Fruit fly (Drosophila melanogaster) whole organism, wandering third instar larva: Measurements from ENCODE around the gene Dnali1.

Experiments
- Abd-B ChIP-seq: fragments of >200 bp; optimal IDR thresholded peaks from 2 replicates; lab custom pipeline; 2017; ENCODE audit warnings: missing biosample characterization, missing genetic modification characterization
- CG32264 ChIP-seq: fragments of 200-800 bp; sonication (Bioruptor generic); optimal IDR thresholded peaks from 2 replicates; lab custom pipeline; 2016; ENCODE audit warnings: missing biosample characterization, missing genetic modification characterization
- CG9705 ChIP-seq: fragments of 200-800 bp; sonication (Bioruptor generic); optimal IDR thresholded peaks from 2 replicates; lab custom pipeline; 2018; ENCODE audit warnings: missing biosample characterization, mild to moderate bottlenecking, missing genetic modification characterization
- CrebA ChIP-seq: fragments of 200-800 bp; sonication (Bioruptor generic); optimal IDR thresholded peaks from 2 replicates; lab custom pipeline; 2016; ENCODE audit warnings: missing biosample characterization, mild to moderate bottlenecking, missing genetic modification characterization, borderline replicate concordance
- Dfd ChIP-seq: fragments of >200 bp; optimal IDR thresholded peaks from 2 replicates; lab custom pipeline; 2017; ENCODE audit warnings: missing biosample characterization, missing genetic modification characterization
- Dif ChIP-seq: fragments of 200-275, 200-300 bp; sonication (Bioruptor generic); optimal IDR thresholded peaks from 2 replicates; lab custom pipeline; 2018; ENCODE audit warnings: missing biosample characterization, missing genetic modification characterization; ENCODE audit not compliant: partially characterized antibody
- GATAd ChIP-seq: sonication (Bioruptor generic); optimal IDR thresholded peaks from 2 replicates; lab custom pipeline; 2016; ENCODE audit warnings: missing biosample characterization, missing genetic modification characterization
- HLH106 ChIP-seq: fragments of 200-800 bp; optimal IDR thresholded peaks from 3 replicates; lab custom pipeline; 2019; ENCODE audit warnings: missing biosample characterization, mild to moderate bottlenecking, missing genetic modification characterization, moderate library complexity
- Hnf4 ChIP-seq: fragments of 200-800 bp; sonication (Bioruptor generic); optimal IDR thresholded peaks from 2 replicates; lab custom pipeline; 2016; ENCODE audit warnings: missing biosample characterization, mild to moderate bottlenecking, missing genetic modification characterization
- Hr78 ChIP-seq: fragments of >200 bp; optimal IDR thresholded peaks from 2 replicates; lab custom pipeline; 2017; ENCODE audit warnings: missing biosample characterization, missing genetic modification characterization
- Hr83 ChIP-seq: fragments of 200-300 bp; sonication (Bioruptor generic); optimal IDR thresholded peaks from 2 replicates; lab custom pipeline; 2016; ENCODE audit warnings: missing biosample characterization, mild to moderate bottlenecking, missing genetic modification characterization, moderate library complexity; ENCODE audit not compliant: poor library complexity, severe bottlenecking
- Jra ChIP-seq: sonication (Bioruptor generic); optimal IDR thresholded peaks from 2 replicates; lab custom pipeline; 2016; ENCODE audit warnings: missing biosample characterization, missing genetic modification characterization
- Mio ChIP-seq: sonication (Bioruptor generic); optimal IDR thresholded peaks from 2 replicates; lab custom pipeline; 2016; ENCODE audit warnings: missing biosample characterization, missing genetic modification characterization
- Myc ChIP-seq: fragments of >200 bp; optimal IDR thresholded peaks from 2 replicates; lab custom pipeline; 2017
- N ChIP-seq: fragments of >200 bp; optimal IDR thresholded peaks from 2 replicates; lab custom pipeline; 2018; ENCODE audit warnings: missing biosample characterization, missing external identifiers, missing genetic modification characterization
- OdsH ChIP-seq: fragments of 200-800 bp; sonication (Bioruptor generic); optimal IDR thresholded peaks from 2 replicates; lab custom pipeline; 2016; ENCODE audit warnings: missing biosample characterization, mild to moderate bottlenecking, missing genetic modification characterization
- Rel ChIP-seq, 2 experiments: fragments of 200-800 bp; sonication (Bioruptor generic) in 1 of 2; optimal IDR thresholded peaks; 2 replicates in 1 of 2; 3 replicates in 1 of 2; lab custom pipeline; 2016 to 2019; ENCODE audit warnings: mild to moderate bottlenecking in 2 of 2, missing biosample characterization in 2 of 2, missing genetic modification characterization in 2 of 2, moderate library complexity in 1 of 2
- Sp1 ChIP-seq: fragments of 200-800 bp; sonication (Bioruptor generic); optimal IDR thresholded peaks from 3 replicates; lab custom pipeline; 2019; ENCODE audit warnings: missing biosample characterization, mild to moderate bottlenecking, missing genetic modification characterization, moderate library complexity
- Vsx2 ChIP-seq: fragments of 200-300, 225-300 bp; sonication (Bioruptor generic); optimal IDR thresholded peaks from 2 replicates; lab custom pipeline; 2018; ENCODE audit warnings: missing biosample characterization, missing genetic modification characterization; ENCODE audit not compliant: partially characterized antibody
- br ChIP-seq: fragments of 200-800 bp; sonication (Bioruptor generic); optimal IDR thresholded peaks from 2 replicates; lab custom pipeline; 2016; ENCODE audit warnings: missing biosample characterization, missing genetic modification characterization
- brk ChIP-seq: fragments of 200-800 bp; sonication (Bioruptor generic); optimal IDR thresholded peaks from 2 replicates; lab custom pipeline; 2016; ENCODE audit warnings: missing biosample characterization, mild to moderate bottlenecking, missing genetic modification characterization
- dl ChIP-seq, 2 experiments: fragments of 175-275, 200-275 bp in 1 of 2; fragments of 200-275 bp in 1 of 2; sonication (Bioruptor generic); optimal IDR thresholded peaks; lab custom pipeline; 2018; ENCODE audit warnings: mild to moderate bottlenecking in 2 of 2, missing biosample characterization in 2 of 2, missing genetic modification characterization in 2 of 2, moderate library complexity in 2 of 2; ENCODE audit not compliant: partially characterized antibody in 2 of 2, insufficient read depth in 1 of 2
- dmrt93B ChIP-seq: fragments of 200-800 bp; sonication (Bioruptor generic); optimal IDR thresholded peaks from 2 replicates; lab custom pipeline; 2018; ENCODE audit warnings: missing biosample characterization, mild to moderate bottlenecking, missing genetic modification characterization
- dsf ChIP-seq: sonication (Bioruptor generic); optimal IDR thresholded peaks from 2 replicates; lab custom pipeline; 2016; ENCODE audit warnings: missing biosample characterization, missing genetic modification characterization, borderline replicate concordance
- ey ChIP-seq: fragments of 200-800 bp; sonication (Bioruptor generic); optimal IDR thresholded peaks from 2 replicates; lab custom pipeline; 2016; ENCODE audit warnings: missing biosample characterization, missing genetic modification characterization
- foxo ChIP-seq, 2 experiments: fragments of 200-800 bp; sonication (Bioruptor generic); optimal IDR thresholded peaks; 2 replicates in 1 of 2; 3 replicates in 1 of 2; lab custom pipeline; 2016 to 2017; ENCODE audit warnings: missing biosample characterization in 2 of 2, missing genetic modification characterization in 2 of 2
- fru ChIP-seq: fragments of 200-800 bp; sonication (Bioruptor generic); optimal IDR thresholded peaks from 3 replicates; lab custom pipeline; 2016; ENCODE audit warnings: missing biosample characterization, mild to moderate bottlenecking, missing genetic modification characterization
- h ChIP-seq: fragments of 200-800 bp; sonication (Bioruptor generic); optimal IDR thresholded peaks from 3 replicates; lab custom pipeline; 2016; ENCODE audit warnings: missing biosample characterization, mild to moderate bottlenecking, missing genetic modification characterization
- jim ChIP-seq: fragments of 175-275, 200-325 bp; sonication (Bioruptor generic); optimal IDR thresholded peaks from 2 replicates; lab custom pipeline; 2016; ENCODE audit warnings: missing biosample characterization, mild to moderate bottlenecking, missing genetic modification characterization
- lola ChIP-seq: fragments of >200 bp; optimal IDR thresholded peaks from 2 replicates; lab custom pipeline; 2017; ENCODE audit warnings: missing biosample characterization, missing genetic modification characterization
- pan ChIP-seq: fragments of >200 bp; optimal IDR thresholded peaks from 2 replicates; lab custom pipeline; 2017
- psq ChIP-seq: fragments of 200-800 bp; sonication (Bioruptor generic); optimal IDR thresholded peaks from 3 replicates; lab custom pipeline; 2017; ENCODE audit warnings: missing biosample characterization, mild to moderate bottlenecking, missing genetic modification characterization, moderate library complexity
- rgr ChIP-seq: fragments of 200-800 bp; sonication (Bioruptor generic); optimal IDR thresholded peaks from 3 replicates; lab custom pipeline; 2016; ENCODE audit warnings: missing biosample characterization, mild to moderate bottlenecking, missing genetic modification characterization
- sage ChIP-seq: fragments of 200-800 bp; sonication (Bioruptor generic); optimal IDR thresholded peaks from 2 replicates; lab custom pipeline; 2016; ENCODE audit warnings: missing biosample characterization, mild to moderate bottlenecking, missing genetic modification characterization
- sv ChIP-seq: fragments of 200-800 bp; sonication (Bioruptor generic); optimal IDR thresholded peaks from 3 replicates; lab custom pipeline; 2016; ENCODE audit warnings: missing biosample characterization, missing genetic modification characterization
- tai ChIP-seq: sonication (Bioruptor generic); optimal IDR thresholded peaks from 2 replicates; lab custom pipeline; 2016; ENCODE audit warnings: missing biosample characterization, missing genetic modification characterization
- usp ChIP-seq: fragments of >200 bp; optimal IDR thresholded peaks from 2 replicates; lab custom pipeline; 2017; ENCODE audit warnings: missing biosample characterization, missing genetic modification characterization
- woc ChIP-seq: sonication (Bioruptor generic); optimal IDR thresholded peaks from 2 replicates; lab custom pipeline; 2016; ENCODE audit warnings: missing biosample characterization, mild to moderate bottlenecking, missing genetic modification characterization

Gene Dnali1

DNA sequence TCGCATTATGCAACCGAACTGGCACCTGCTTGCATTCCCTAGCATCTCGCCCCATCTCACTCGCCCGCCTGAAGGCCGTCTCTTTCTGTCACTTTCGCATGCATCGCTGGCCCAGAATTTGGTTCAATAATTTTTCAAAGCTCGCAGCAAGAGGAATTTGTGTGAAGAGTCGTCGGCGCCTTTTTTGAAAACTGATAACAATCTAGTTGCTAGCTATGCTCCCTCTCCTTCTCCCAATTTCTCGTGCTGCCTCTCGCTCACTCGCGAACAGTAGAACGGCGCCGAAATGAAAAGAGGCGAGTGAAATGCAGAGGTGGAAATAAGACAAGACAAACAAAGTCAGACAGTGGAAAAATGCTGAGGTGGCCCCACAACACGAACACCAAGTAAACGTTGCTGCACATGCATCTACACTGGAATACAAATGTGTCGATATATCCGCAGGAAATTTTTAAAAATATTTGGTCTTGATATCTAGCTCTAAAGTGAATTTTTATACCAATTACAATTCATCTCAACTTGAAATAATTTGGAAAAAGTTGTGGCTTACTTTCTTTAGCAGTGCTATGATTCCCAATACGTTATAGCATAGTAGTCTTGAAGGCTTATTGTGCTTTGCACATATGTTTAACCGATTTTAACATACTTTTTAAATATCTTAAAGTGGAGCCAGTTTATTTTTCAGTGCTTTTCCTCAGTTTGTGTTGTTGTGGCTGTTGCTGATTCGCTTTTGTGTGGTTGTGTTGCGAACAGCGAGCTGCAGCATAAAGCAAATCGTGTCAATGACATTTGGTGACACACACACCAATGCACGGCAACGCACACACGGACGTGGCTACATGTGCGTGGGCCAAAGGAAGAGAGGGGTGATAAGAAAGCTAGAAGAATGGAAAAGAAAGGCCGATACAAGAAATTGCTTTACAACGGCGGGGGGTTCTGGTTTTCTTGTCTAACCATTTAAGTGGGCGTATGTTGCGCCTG lies 41.9 kb downstream of the Dnali1 start (continued):
- TF ChIP-seq Rel (GFP tag; optimal IDR thresholded peaks at IDR 0.05; lab: Kevin White, UChicago), result no peak
- no peak for TF ChIP-seq Rel (tag; optimal IDR thresholded peaks at IDR 0.05; lab: Kevin White, UChicago)
- TF ChIP-seq Mio, result no peak
- no peak for TF ChIP-seq dsf (GFP tag; lab: Kevin White, UChicago)
- no peak for TF ChIP-seq sage (GFP tag; lab: Kevin White, UChicago)
- no peak for TF ChIP-seq CrebA (GFP tag; lab: Kevin White, UChicago)
- peak; percentile 21 for TF ChIP-seq woc (GFP tag; lab: Kevin White, UChicago)

DNA sequence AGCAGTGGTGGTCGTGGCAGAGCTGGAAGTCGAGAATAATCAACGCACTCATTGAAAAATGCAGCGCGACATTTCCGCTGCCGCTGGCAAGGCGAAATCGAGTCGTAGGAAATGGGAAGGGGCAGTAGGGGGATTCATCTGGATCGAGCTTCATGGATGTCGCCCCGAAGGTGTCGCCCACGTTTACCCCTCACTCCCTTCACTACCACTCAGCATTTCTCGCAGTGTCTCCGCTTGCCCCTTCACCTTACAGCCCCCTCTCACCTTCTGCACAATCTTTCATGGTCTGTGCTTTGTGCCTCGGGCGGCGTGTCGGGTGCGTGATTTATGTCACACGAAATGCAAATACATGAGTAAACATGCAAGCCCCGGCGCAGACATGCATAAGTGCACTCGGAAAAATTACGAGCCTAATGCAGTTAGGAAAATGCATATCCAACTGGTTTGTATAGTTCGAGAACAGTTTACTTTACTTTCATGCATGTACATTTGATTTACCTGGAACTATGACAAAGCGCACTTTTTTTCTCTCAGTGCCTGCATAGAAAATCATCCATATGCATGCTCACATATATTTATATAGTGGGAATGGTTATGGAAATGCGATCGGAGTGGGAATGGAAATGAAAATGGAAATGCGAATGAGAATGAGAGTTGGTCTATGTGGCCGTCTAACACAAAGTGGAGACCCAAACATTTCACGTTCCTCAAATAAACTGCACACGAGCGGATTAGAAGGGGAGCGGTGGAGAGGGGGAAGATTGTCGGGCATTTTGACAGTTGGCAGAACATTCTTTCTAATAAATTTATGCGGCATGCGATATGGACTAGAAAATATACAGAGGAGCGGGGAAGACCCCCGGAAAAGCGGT lies 43.5 kb downstream of the Dnali1 start:
- no peak for TF ChIP-seq sage (GFP tag; lab: Kevin White, UChicago)
- no peak for TF ChIP-seq Hr78 (GFP tag; lab: Kevin White, UChicago)
- TF ChIP-seq Rel (GFP tag; optimal IDR thresholded peaks at IDR 0.05; lab: Kevin White, UChicago), result no peak
- no peak for TF ChIP-seq Rel (tag; optimal IDR thresholded peaks at IDR 0.05; lab: Kevin White, UChicago)
- no peak for TF ChIP-seq Dif (GFP tag; lab: Kevin White, UChicago)
- peak; percentile 29 for TF ChIP-seq dmrt93B
- TF ChIP-seq Hr83 (GFP tag; lab: Kevin White, UChicago), result no peak
- TF ChIP-seq Hnf4 (GFP tag; lab: Kevin White, UChicago), result peak; percentile 43
- TF ChIP-seq pan (lab: Kevin White, UChicago), result no peak
- no peak for TF ChIP-seq jim
- TF ChIP-seq sv (GFP tag; lab: Kevin White, UChicago), result peak; percentile 75
- TF ChIP-seq Sp1 (GFP tag; lab: Kevin White, UChicago), result peak; percentile 32
- peak; percentile 71 for TF ChIP-seq h (GFP tag; lab: Kevin White, UChicago)
- TF ChIP-seq CrebA (GFP tag; lab: Kevin White, UChicago), result no peak
- TF ChIP-seq OdsH (GFP tag; lab: Kevin White, UChicago), result peak; percentile 36
- TF ChIP-seq woc (GFP tag; lab: Kevin White, UChicago), result peak; percentile 11
- TF ChIP-seq Abd-B, result no peak
- TF ChIP-seq dl (GFP tag; optimal IDR thresholded peaks at IDR 0.05; lab: Kevin White, UChicago; ENCODE audit: insufficient read depth in 1 of 2, partially characterized antibody in 2 of 2), result no peak
- no peak for TF ChIP-seq GATAd (GFP tag; lab: Kevin White, UChicago)
- no peak for TF ChIP-seq brk
- no peak for TF ChIP-seq dsf (GFP tag; lab: Kevin White, UChicago)
- peak in 1 of 2 experiments; percentile 67 for TF ChIP-seq foxo (GFP tag; optimal IDR thresholded peaks at IDR 0.05; lab: Kevin White, UChicago)
- no peak for TF ChIP-seq Mio
- no peak for TF ChIP-seq lola (GFP tag; lab: Kevin White, UChicago)
- TF ChIP-seq Jra (GFP tag; lab: Kevin White, UChicago), result no peak
- no peak for TF ChIP-seq N
- peak; percentile 36 for TF ChIP-seq psq (GFP tag; lab: Kevin White, UChicago)
- TF ChIP-seq rgr (GFP tag; lab: Kevin White, UChicago), result peak; percentile 49
- TF ChIP-seq CG32264 (GFP tag; lab: Kevin White, UChicago), result peak; percentile 0
- peak; percentile 46 for TF ChIP-seq HLH106 (tag; lab: Kevin White, UChicago)
- TF ChIP-seq br (GFP tag; lab: Kevin White, UChicago), result peak; percentile 26
- no peak for TF ChIP-seq Vsx2
- TF ChIP-seq usp (GFP tag; lab: Kevin White, UChicago), result no peak
- TF ChIP-seq CG9705, result no peak
- peak; percentile 68 for TF ChIP-seq fru (GFP tag; lab: Kevin White, UChicago)
- TF ChIP-seq ey (GFP tag; lab: Kevin White, UChicago), result peak; percentile 67
- peak; percentile 6 for TF ChIP-seq tai (GFP tag; lab: Kevin White, UChicago)
- no peak for TF ChIP-seq Dfd (GFP tag; lab: Kevin White, UChicago)
- TF ChIP-seq Myc (lab: Kevin White, UChicago), result no peak
